Worm (Caenorhabditis elegans) whole organism, mixed stage, embryonic: Measurements from ENCODE around the gene pid-5.

Experiments
- lin-13 ChIP-seq: fragments of 150-350 bp; optimal IDR thresholded peaks from 2 replicates; lab custom pipeline; 2014; ENCODE audit warnings: missing biosample characterization, missing genetic modification characterization
- nhr-237 ChIP-seq: fragments of 150-350 bp; optimal IDR thresholded peaks from 2 replicates; lab custom pipeline; 2014; ENCODE audit warnings: missing biosample characterization, missing genetic modification characterization
- nhr-28 ChIP-seq: fragments of 150-350 bp; optimal IDR thresholded peaks from 2 replicates; lab custom pipeline; 2014; ENCODE audit warnings: missing biosample characterization, missing genetic modification characterization
- nhr-76 ChIP-seq: sonication (generic microtip); optimal IDR thresholded peaks from 2 replicates; lab custom pipeline; 2017; ENCODE audit warnings: missing biosample characterization, missing genetic modification characterization
- snpc-4 ChIP-seq: fragments of 150-350 bp; optimal IDR thresholded peaks from 2 replicates; lab custom pipeline; 2014; ENCODE audit warnings: missing biosample characterization, missing genetic modification characterization

ce11 chrV:4189618-4190017 is 13.9 kb downstream of the pid-5 start:
- TF ChIP-seq nhr-76 (tag; lab: Kevin White, UChicago) (no peak), lin-13 (no peak), nhr-28 (no peak), nhr-237 (tag; lab: Kevin White, UChicago) (no peak), snpc-4 (tag; lab: Kevin White, UChicago) (no peak)
